Worm (Caenorhabditis elegans) whole organism, midembryonic: ENCODE data around the gene adk-1.

Source experiments
- T22C8.4 ChIP-seq: fragments of 200-800 bp; sonication (Bioruptor generic); IDR thresholded peaks from 2 replicates; pipeline ENCODE4 v1.3.6; 2022; ENCODE audit warnings: missing genetic modification characterization, missing compliant biosample characterization
- cog-1 ChIP-seq: sonication (generic microtip); optimal IDR thresholded peaks from 2 replicates; lab custom pipeline; 2016; ENCODE audit warnings: missing genetic modification characterization, missing compliant biosample characterization
- flt-1 ChIP-seq: fragments of 200-800 bp; sonication (Bioruptor generic); IDR thresholded peaks from 2 replicates; pipeline ENCODE4 v1.3.6; 2022; ENCODE audit warnings: missing genetic modification characterization, missing compliant biosample characterization
- klf-2 ChIP-seq: fragments of 200-800 bp; sonication (Bioruptor generic); conservative IDR thresholded peaks from 2 replicates; pipeline ENCODE4 v1.3.6; 2022; ENCODE audit warnings: missing genetic modification reagents, missing genetic modification characterization, missing compliant biosample characterization
- med-1 ChIP-seq: sonication (generic microtip); optimal IDR thresholded peaks from 2 replicates; lab custom pipeline; 2017; ENCODE audit warnings: missing genetic modification characterization, mild to moderate bottlenecking, missing compliant biosample characterization, antibody characterized with exemption, missing genetic modification reagents; ENCODE audit not compliant: insufficient read depth
- ref-1 ChIP-seq: fragments of 200-800 bp; sonication (Bioruptor generic); conservative IDR thresholded peaks from 2 replicates; pipeline ENCODE4 v1.3.6; 2022; ENCODE audit warnings: missing genetic modification reagents, missing genetic modification characterization, missing compliant biosample characterization
- tab-1 ChIP-seq: fragments of 200-800 bp; sonication (Bioruptor generic); IDR thresholded peaks from 2 replicates; pipeline ENCODE4 v1.3.6; 2022; ENCODE audit warnings: missing genetic modification characterization, missing compliant biosample characterization
- ztf-23 ChIP-seq: fragments of 200-800 bp; sonication (Bioruptor generic); IDR thresholded peaks from 2 replicates; pipeline ENCODE4 v1.3.6; 2022; ENCODE audit warnings: missing genetic modification reagents, missing genetic modification characterization, missing compliant biosample characterization
- ztf-29 ChIP-seq: fragments of 200-800 bp; sonication (Bioruptor generic); IDR thresholded peaks from 2 replicates; pipeline ENCODE4 v1.3.6; 2022; ENCODE audit warnings: missing genetic modification reagents, missing genetic modification characterization, missing compliant biosample characterization

Gene adk-1

ce11 chrIV:11200682-11201081, 9.9 kb downstream of the adk-1 start:
- TF ChIP-seq flt-1 (GFP tag; lab: Robert Waterston, UW) (0 out of 2 replicates have a peak, but pooled peaks have one; percentile 58), ztf-23 (GFP tag; lab: Robert Waterston, UW) (peak; percentile 70; the same call in 1 of the 2 replicates), klf-2 (GFP tag; lab: Robert Waterston, UW) (peak; percentile 72)

- 0 out of 2 replicates have a peak, but pooled peaks have one; percentile 39 for TF ChIP-seq klf-2 (GFP tag; lab: Robert Waterston, UW)
Observed at ce11 chrIV:11198983-11199382, 11.6 kb downstream of the adk-1 start, which contains the start of gene R07H5.16. TSS of gene R07H5.16 (plus strand) at chrIV:11199330.

DNA sequence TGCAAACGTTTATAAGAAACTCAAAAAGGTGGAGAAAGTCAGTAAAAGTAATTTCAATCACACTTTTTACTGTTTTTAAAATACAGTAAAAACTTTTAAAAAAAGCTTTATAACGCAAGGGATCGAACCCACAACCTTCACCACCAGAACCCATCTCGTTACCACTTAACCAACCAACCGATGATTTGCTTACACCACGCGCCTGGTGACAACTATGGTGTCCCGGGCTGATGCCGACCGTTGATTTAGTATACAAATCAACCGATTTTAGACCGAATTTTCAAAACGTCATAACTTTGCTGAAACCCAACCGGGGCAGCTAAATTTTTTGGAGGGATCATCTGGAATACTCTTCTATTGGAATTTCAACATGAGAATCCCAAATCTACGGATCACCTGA, 13.8 kb downstream of the adk-1 start:
- 0 out of 2 replicates have a peak, but pooled peaks have one; percentile 50 for TF ChIP-seq T22C8.4
- peak; percentile 77; the same call in 1 of the 2 replicates for TF ChIP-seq ztf-23 (GFP tag; lab: Robert Waterston, UW)
- TF ChIP-seq klf-2 (GFP tag; lab: Robert Waterston, UW): peak; percentile 53; the same call in 1 of the 2 replicates
- peak; percentile 62; the same call in 1 of the 2 replicates for TF ChIP-seq ztf-29 (GFP tag; lab: Robert Waterston, UW)
- peak; percentile 84 for TF ChIP-seq tab-1 (GFP tag; lab: Robert Waterston, UW)
- peak; percentile 59 for TF ChIP-seq ref-1 (GFP tag; lab: Robert Waterston, UW)

DNA sequence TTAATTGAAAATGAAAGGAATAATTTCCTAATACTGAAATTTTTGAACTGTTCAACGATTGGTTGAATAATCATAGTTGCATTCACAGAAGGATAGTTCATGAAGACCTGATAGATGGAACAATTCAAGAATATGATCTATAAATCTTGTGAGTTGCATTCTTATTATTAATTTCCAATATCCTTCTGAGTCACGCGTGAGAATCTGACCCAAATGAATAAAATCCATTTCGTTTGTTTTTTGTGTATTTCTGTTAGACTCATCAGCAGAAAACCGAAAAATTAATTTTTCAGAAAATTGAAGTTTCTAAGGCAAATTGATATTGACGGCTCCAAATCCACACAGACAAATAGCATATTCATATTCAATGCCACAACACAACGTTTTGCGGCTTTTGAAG, 21.2 kb downstream of the adk-1 start, which contains the start of gene fbxb-79:
fbxb-79 (minus strand) TSS at position 101 of the 400 bp plus-strand sequence.
- TF ChIP-seq tab-1 (GFP tag; lab: Robert Waterston, UW): no peak
- no peak for TF ChIP-seq T22C8.4
- no peak for TF ChIP-seq ref-1 (GFP tag; lab: Robert Waterston, UW)
- TF ChIP-seq med-1 (GFP tag; lab: Kevin White, UChicago): no peak
- no peak for TF ChIP-seq flt-1 (GFP tag; lab: Robert Waterston, UW)
- TF ChIP-seq ztf-29 (GFP tag; lab: Robert Waterston, UW): no peak
- no peak for TF ChIP-seq klf-2 (GFP tag; lab: Robert Waterston, UW)
- TF ChIP-seq ztf-23 (GFP tag; lab: Robert Waterston, UW): no peak
- no peak for TF ChIP-seq cog-1 (tag; lab: Kevin White, UChicago)

DNA sequence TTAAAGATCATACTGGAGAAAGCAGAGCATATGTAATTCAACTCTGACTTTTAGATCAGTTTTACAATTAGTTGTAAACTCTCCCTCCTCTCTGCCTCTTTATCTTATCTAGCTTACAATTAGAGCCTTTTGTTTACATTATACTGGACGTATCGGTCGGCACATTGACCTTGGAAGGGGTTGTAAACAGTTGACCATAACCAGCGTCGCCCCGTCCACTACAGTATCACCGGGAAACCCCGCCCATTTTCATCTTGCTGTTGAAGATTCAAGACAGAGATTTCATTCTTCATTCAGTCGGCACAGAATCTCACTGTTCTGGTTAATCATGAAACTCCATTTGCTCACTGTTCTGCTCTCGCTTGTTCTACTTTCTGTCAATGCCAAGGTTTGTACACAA, 23.9 kb downstream of the adk-1 start, which contains the start of gene sdz-27:
sdz-27 (plus strand) TSS at position 301 of the 400 bp plus-strand sequence.
- TF ChIP-seq T22C8.4: no peak
- no peak for TF ChIP-seq ztf-29 (GFP tag; lab: Robert Waterston, UW)
- TF ChIP-seq cog-1 (tag; lab: Kevin White, UChicago): no peak
- no peak for TF ChIP-seq flt-1 (GFP tag; lab: Robert Waterston, UW)
- TF ChIP-seq ztf-23 (GFP tag; lab: Robert Waterston, UW): no peak
- TF ChIP-seq klf-2 (GFP tag; lab: Robert Waterston, UW): no peak
- no peak for TF ChIP-seq tab-1 (GFP tag; lab: Robert Waterston, UW)
- TF ChIP-seq ref-1 (GFP tag; lab: Robert Waterston, UW): no peak
- TF ChIP-seq med-1 (GFP tag; lab: Kevin White, UChicago): no peak

DNA sequence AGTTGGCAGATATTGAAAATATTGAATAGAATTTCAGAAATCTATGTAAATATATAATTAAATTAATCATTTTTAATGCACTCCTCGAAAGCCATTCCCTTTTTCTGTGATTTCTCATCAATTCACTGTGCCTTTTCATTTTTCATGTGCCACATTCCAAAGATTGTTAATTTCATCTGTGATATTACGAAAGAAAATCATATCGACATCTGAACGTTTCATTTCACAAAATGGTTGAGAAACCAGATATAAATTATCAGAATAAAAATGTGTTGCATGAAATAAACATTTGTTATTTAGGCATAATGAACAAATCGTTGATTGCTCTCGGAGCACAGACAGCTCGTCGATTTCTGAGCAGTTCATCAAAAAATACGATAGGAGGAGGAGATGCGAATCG, 26.6 kb downstream of the adk-1 start, which contains the start of gene nuaf-3:
nuaf-3 (plus strand) TSS at position 301 of the 400 bp plus-strand sequence.
- TF ChIP-seq flt-1 (GFP tag; lab: Robert Waterston, UW) (no peak), med-1 (GFP tag; lab: Kevin White, UChicago) (no peak), cog-1 (tag; lab: Kevin White, UChicago) (no peak), klf-2 (GFP tag; lab: Robert Waterston, UW) (no peak), T22C8.4 (no peak), tab-1 (GFP tag; lab: Robert Waterston, UW) (no peak), ref-1 (GFP tag; lab: Robert Waterston, UW) (no peak), ztf-23 (GFP tag; lab: Robert Waterston, UW) (no peak), ztf-29 (GFP tag; lab: Robert Waterston, UW) (no peak)

DNA sequence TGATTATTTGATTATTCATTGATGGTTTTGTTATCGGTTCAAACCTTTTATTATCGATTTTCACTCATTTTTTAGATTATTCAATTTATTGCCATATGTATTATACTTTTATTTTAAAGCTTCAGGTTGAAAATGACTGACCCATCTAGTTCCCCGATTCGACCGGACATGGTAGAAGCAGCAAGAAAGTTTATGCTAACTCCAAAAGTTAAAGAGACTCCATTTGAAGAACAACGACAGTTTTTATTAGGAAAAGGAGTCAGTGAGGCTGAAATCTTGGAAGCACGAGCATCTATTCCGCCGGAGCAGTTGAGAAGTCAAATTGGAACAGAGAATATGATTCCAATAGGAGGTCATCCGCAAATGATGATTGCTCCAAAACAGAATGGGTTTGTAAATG, 27.6 kb downstream of the adk-1 start, which contains the start of gene prx-14:
prx-14 (plus strand) TSS at position 120 of the 400 bp plus-strand sequence.
- TF ChIP-seq ztf-23 (GFP tag; lab: Robert Waterston, UW): no peak
- TF ChIP-seq flt-1 (GFP tag; lab: Robert Waterston, UW): no peak
- TF ChIP-seq ref-1 (GFP tag; lab: Robert Waterston, UW): no peak
- no peak for TF ChIP-seq med-1 (GFP tag; lab: Kevin White, UChicago)
- TF ChIP-seq klf-2 (GFP tag; lab: Robert Waterston, UW): no peak
- TF ChIP-seq tab-1 (GFP tag; lab: Robert Waterston, UW): no peak
- no peak for TF ChIP-seq T22C8.4
- TF ChIP-seq cog-1 (tag; lab: Kevin White, UChicago): no peak
- TF ChIP-seq ztf-29 (GFP tag; lab: Robert Waterston, UW): no peak

- no peak for TF ChIP-seq flt-1 (GFP tag; lab: Robert Waterston, UW)
- no peak for TF ChIP-seq cog-1 (tag; lab: Kevin White, UChicago)
- no peak for TF ChIP-seq klf-2 (GFP tag; lab: Robert Waterston, UW)
- TF ChIP-seq ztf-29 (GFP tag; lab: Robert Waterston, UW): no peak
- no peak for TF ChIP-seq med-1 (GFP tag; lab: Kevin White, UChicago)
Observed at ce11 chrIV:11180077-11180476, 30.6 kb downstream of the adk-1 start.

ce11 chrIV:11179123-11179740, 31.4 kb downstream of the adk-1 start, which contains the start of gene cpt-2:
TSS of gene cpt-2 (plus strand) at chrIV:11179645.
- peak; percentile 44; the same call in 1 of the 2 replicates for TF ChIP-seq ztf-23 (GFP tag; lab: Robert Waterston, UW)
